Fruit fly (Drosophila melanogaster): Measurements from ENCODE around the gene Vps16A.

Gene Vps16A

DNA sequence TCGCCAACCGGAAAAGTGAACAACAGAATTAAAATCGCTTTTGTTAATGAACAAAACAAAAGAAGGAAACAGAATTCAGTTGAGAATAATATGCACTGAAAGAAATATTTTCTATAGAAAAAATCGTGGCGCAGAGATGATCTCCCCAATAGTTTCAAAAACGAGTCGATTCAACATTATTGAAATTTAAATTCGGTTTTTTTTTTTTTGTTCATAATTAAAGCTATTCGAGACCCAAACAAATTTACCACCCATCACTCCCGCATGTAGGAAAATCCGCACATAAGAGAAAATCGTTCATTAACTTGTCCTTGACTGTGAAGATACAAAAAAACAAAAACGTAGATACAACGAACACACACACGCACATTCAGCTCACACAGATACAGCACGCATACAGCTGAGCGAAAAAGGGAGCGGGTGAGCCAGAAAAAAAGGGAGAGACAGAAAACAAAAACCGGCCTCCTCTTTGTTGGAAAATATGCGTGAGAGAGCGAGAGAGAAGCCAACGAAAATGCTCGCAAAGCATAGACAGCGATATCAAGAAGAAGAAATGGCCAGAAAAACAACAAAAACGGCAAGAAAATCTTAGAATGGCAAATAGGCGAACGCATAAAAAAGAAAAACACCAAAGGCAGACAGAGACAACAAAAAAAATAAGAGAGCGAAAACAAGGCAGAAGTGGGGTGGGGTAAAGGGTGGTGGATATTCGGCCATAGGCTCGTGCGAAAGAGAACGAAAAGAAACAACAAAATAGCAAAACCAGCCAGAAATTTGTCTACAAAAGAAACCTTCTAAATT lies 46.6 kb upstream of the Vps16A start (continued):
- peak; percentile 20 for TF ChIP-seq Blimp-1 (GFP tag; optimal IDR thresholded peaks at IDR 0.05)
- no peak for TF ChIP-seq ssp (GFP tag; IDR thresholded peaks at IDR 0.05)
- TF ChIP-seq Vsx1 (GFP tag; optimal IDR thresholded peaks at IDR 0.05), result no peak
- TF ChIP-seq Optix (GFP tag; IDR thresholded peaks at IDR 0.05), result no peak
- peak; percentile 15 for TF ChIP-seq bab2 (GFP tag; optimal IDR thresholded peaks at IDR 0.05)
- TF ChIP-seq cwo (GFP tag; optimal IDR thresholded peaks at IDR 0.05), result peak; percentile 47
- no peak for TF ChIP-seq Mad (GFP tag; optimal IDR thresholded peaks at IDR 0.05)
- peak; percentile 34 for TF ChIP-seq Nf-YC (tag; optimal IDR thresholded peaks at IDR 0.05)
- TF ChIP-seq Dek (tag; optimal IDR thresholded peaks at IDR 0.05), result no peak
- TF ChIP-seq CG2712 (tag; optimal IDR thresholded peaks at IDR 0.05), result no peak
- TF ChIP-seq Kr (GFP tag; optimal IDR thresholded peaks at IDR 0.05), result peak; percentile 8
- no peak for TF ChIP-seq CG4820 (GFP tag; optimal IDR thresholded peaks at IDR 0.05)
- peak; percentile 39; the same call in 1 of the 2 replicates for TF ChIP-seq Adf1 (GFP tag; IDR thresholded peaks at IDR 0.05)
- no peak for TF ChIP-seq NC2β (GFP tag; optimal IDR thresholded peaks at IDR 0.05)
- peak; percentile 44 for TF ChIP-seq NK7.1 (GFP tag; optimal IDR thresholded peaks at IDR 0.05)
- TF ChIP-seq CG5245 (GFP tag; optimal IDR thresholded peaks at IDR 0.05), result no peak
- peak; percentile 59 for TF ChIP-seq PHDP (tag; optimal IDR thresholded peaks at IDR 0.05)
- no peak for TF ChIP-seq CG14860 (GFP tag; IDR thresholded peaks at IDR 0.05; ENCODE audit: partially characterized antibody)
- no peak for TF ChIP-seq h (optimal IDR thresholded peaks at IDR 0.05)
- no peak for TF ChIP-seq Max (GFP tag; optimal IDR thresholded peaks at IDR 0.05)
- TF ChIP-seq CG7839 (tag; optimal IDR thresholded peaks at IDR 0.05), result peak; percentile 44
- TF ChIP-seq Side (GFP tag; optimal IDR thresholded peaks at IDR 0.05), result peak; percentile 32
- no peak for TF ChIP-seq bowl (GFP tag; IDR thresholded peaks at IDR 0.05)
- peak; percentile 55; the same call in 1 of the 2 replicates for TF ChIP-seq lmd (GFP tag; IDR thresholded peaks at IDR 0.05)
- TF ChIP-seq CG32767 (GFP tag; IDR thresholded peaks at IDR 0.05), result no peak
- TF ChIP-seq repo (GFP tag; optimal IDR thresholded peaks at IDR 0.05), result peak; percentile 2
- TF ChIP-seq CG12659 (GFP tag; optimal IDR thresholded peaks at IDR 0.05), result peak; percentile 25
- TF ChIP-seq Rx (GFP tag; IDR thresholded peaks at IDR 0.05), result no peak
- TF ChIP-seq CG8359 (GFP tag; optimal IDR thresholded peaks at IDR 0.05; ENCODE audit: borderline replicate concordance), result no peak
- no peak for TF ChIP-seq yki (optimal IDR thresholded peaks at IDR 0.05)
- 0 out of 2 replicates have a peak, but pooled peaks have one; percentile 13 for TF ChIP-seq CG6689 (GFP tag; IDR thresholded peaks at IDR 0.05)
- TF ChIP-seq shn (GFP tag; optimal IDR thresholded peaks at IDR 0.05), result peak; percentile 14
- peak; percentile 45 for TF ChIP-seq Meics (GFP tag; optimal IDR thresholded peaks at IDR 0.05)
- no peak for TF ChIP-seq p53 (GFP tag; optimal IDR thresholded peaks at IDR 0.05)
- no peak for TF ChIP-seq onecut (GFP tag; IDR thresholded peaks at IDR 0.05)
- no peak for TF ChIP-seq CG17802 (tag; optimal IDR thresholded peaks at IDR 0.05)
- no peak for TF ChIP-seq ara (GFP tag; IDR thresholded peaks at IDR 0.05)
- TF ChIP-seq cg (GFP tag; optimal IDR thresholded peaks at IDR 0.05), result peak; percentile 89
- TF ChIP-seq CG8281 (tag; optimal IDR thresholded peaks at IDR 0.05), result no peak
- peak; percentile 54 for TF ChIP-seq Deaf1 (tag; optimal IDR thresholded peaks at IDR 0.05)
- no peak for TF ChIP-seq CG10431 (GFP tag; optimal IDR thresholded peaks at IDR 0.05)
- TF ChIP-seq ab (GFP tag; optimal IDR thresholded peaks at IDR 0.05), result no peak
- no peak for TF ChIP-seq Stat92E (GFP tag; optimal IDR thresholded peaks at IDR 0.05)
- peak; percentile 30 for TF ChIP-seq fd3F (GFP tag; optimal IDR thresholded peaks at IDR 0.05)
- TF ChIP-seq HmgZ (tag; optimal IDR thresholded peaks at IDR 0.05), result peak; percentile 44
- no peak for TF ChIP-seq zen2 (GFP tag; IDR thresholded peaks at IDR 0.05; ENCODE audit: partially characterized antibody)
- TF ChIP-seq tap (tag; optimal IDR thresholded peaks at IDR 0.05), result no peak
- no peak for TF ChIP-seq CG43689 (GFP tag; IDR thresholded peaks at IDR 0.05)
- TF ChIP-seq dimm (GFP tag; IDR thresholded peaks at IDR 0.05), result no peak
- TF ChIP-seq CG8765 (GFP tag; IDR thresholded peaks at IDR 0.05), result no peak
